Worm (Caenorhabditis elegans) whole organism, L2 larva: ENCODE results near the gene F54D10.8.

ENCODE experiments used
- C34F6.9 ChIP-seq: fragments of 150-350 bp; optimal IDR thresholded peaks from 2 replicates; lab custom pipeline; 2014; ENCODE audit warnings: missing biosample characterization, missing genetic modification characterization
- Y55F3AM.14 ChIP-seq: fragments of 200-800 bp; sonication (Bioruptor generic); optimal IDR thresholded peaks from 2 replicates; lab custom pipeline; 2018; ENCODE audit warnings: mild to moderate bottlenecking, missing genetic modification characterization, missing compliant biosample characterization
- ama-1 ChIP-seq: fragments of 150-350 bp; optimal IDR thresholded peaks from 2 replicates; lab custom pipeline; 2018; ENCODE audit warnings: inconsistent platforms
- egl-27 ChIP-seq: sonication (generic microtip); optimal IDR thresholded peaks from 3 replicates; lab custom pipeline; 2017; ENCODE audit warnings: missing biosample characterization, missing genetic modification reagents, missing genetic modification characterization
- lin-13 ChIP-seq: fragments of 150-350 bp; optimal IDR thresholded peaks from 2 replicates; lab custom pipeline; 2014; ENCODE audit warnings: missing biosample characterization, missing genetic modification reagents, missing genetic modification characterization
- lin-39 ChIP-seq: fragments of 150-350 bp; optimal IDR thresholded peaks from 2 replicates; lab custom pipeline; 2014; ENCODE audit warnings: missing biosample characterization, missing genetic modification reagents, missing genetic modification characterization
- lsy-2 ChIP-seq, 2 experiments: fragments of 150-350 bp in 1 of 2; sonication (generic microtip) in 1 of 2; optimal IDR thresholded peaks; 2 replicates each; lab custom pipeline; 2014 to 2017; ENCODE audit warnings: missing biosample characterization in 2 of 2, missing genetic modification characterization in 2 of 2
- nhr-12 ChIP-seq: fragments of 150-350 bp; optimal IDR thresholded peaks from 2 replicates; lab custom pipeline; 2014; ENCODE audit warnings: missing biosample characterization, missing genetic modification characterization
- nhr-77 ChIP-seq: fragments of 150-350 bp; optimal IDR thresholded peaks from 2 replicates; lab custom pipeline; 2014; ENCODE audit warnings: missing biosample characterization, missing genetic modification characterization
- sma-3 ChIP-seq: sonication (generic microtip); optimal IDR thresholded peaks from 2 replicates; lab custom pipeline; 2016; ENCODE audit warnings: missing genetic modification reagents, missing genetic modification characterization, missing compliant biosample characterization
- sma-9 ChIP-seq, 2 experiments: fragments of 150-350 bp in 1 of 2; sonication (generic microtip) in 1 of 2; optimal IDR thresholded peaks; 2 replicates each; lab custom pipeline; 2014 to 2016; ENCODE audit warnings: missing genetic modification characterization in 2 of 2, mild to moderate bottlenecking in 1 of 2, missing biosample characterization in 1 of 2, missing compliant biosample characterization in 1 of 2, missing genetic modification reagents in 1 of 2, moderate library complexity in 1 of 2
- snpc-4 ChIP-seq: fragments of 150-350 bp; optimal IDR thresholded peaks from 2 replicates; lab custom pipeline; 2014; ENCODE audit warnings: missing biosample characterization, missing genetic modification characterization
- unc-62 ChIP-seq: fragments of 150-350 bp; optimal IDR thresholded peaks from 2 replicates; lab custom pipeline; 2014; ENCODE audit warnings: missing biosample characterization, missing genetic modification reagents, missing genetic modification characterization
- zag-1 ChIP-seq: fragments of 150-350 bp; optimal IDR thresholded peaks from 2 replicates; lab custom pipeline; 2014; ENCODE audit warnings: missing biosample characterization, missing genetic modification characterization

DNA sequence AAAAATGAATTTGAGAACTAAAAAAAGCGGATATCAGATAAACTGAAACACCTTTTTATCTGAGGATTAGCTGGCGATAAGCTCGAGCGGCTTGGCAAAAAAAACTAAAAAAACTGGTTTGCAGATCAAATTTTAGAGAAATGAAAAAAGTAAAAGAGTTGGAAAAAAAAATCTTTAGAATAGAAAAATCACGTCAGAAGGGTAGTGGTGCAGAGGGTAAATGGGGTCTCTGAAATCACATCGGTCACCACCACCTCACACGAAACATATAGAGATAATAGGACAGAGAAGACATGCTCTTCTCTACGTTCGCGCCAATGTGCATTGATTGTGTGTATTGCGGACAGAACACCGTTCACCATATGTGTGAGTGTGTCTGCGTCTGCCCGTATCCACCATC lies 46.5 kb downstream of the F54D10.8 start:
- no peak for TF ChIP-seq lsy-2 (tag; optimal IDR thresholded peaks at IDR 0.05; lab: Kevin White, UChicago)
- no peak for TF ChIP-seq Y55F3AM.14 (GFP tag; lab: Kevin White, UChicago)
- no peak for TF ChIP-seq unc-62 (GFP tag; lab: Kevin White, UChicago)
- no peak for TF ChIP-seq sma-9 (GFP tag; optimal IDR thresholded peaks at IDR 0.05; lab: Kevin White, UChicago)
- no peak for TF ChIP-seq sma-9 (tag; optimal IDR thresholded peaks at IDR 0.05; lab: Kevin White, UChicago)
- no peak for TF ChIP-seq nhr-77 (tag; lab: Kevin White, UChicago)
- TF ChIP-seq ama-1 (lab: Kevin White, UChicago), result no peak
- no peak for TF ChIP-seq lin-13 (GFP tag; lab: Kevin White, UChicago)
- no peak for TF ChIP-seq zag-1 (tag; lab: Kevin White, UChicago)
- TF ChIP-seq nhr-12 (tag; lab: Kevin White, UChicago), result no peak
- TF ChIP-seq C34F6.9 (tag; lab: Kevin White, UChicago), result no peak
- TF ChIP-seq sma-3, result no peak
- TF ChIP-seq lin-39 (tag; lab: Kevin White, UChicago), result no peak
- TF ChIP-seq snpc-4 (tag; lab: Kevin White, UChicago), result no peak
- TF ChIP-seq egl-27, result no peak
